Worm (Caenorhabditis elegans) whole organism, mixed stage, embryonic: ENCODE results near the gene F56D1.1.

Experiments
- M03D4.4 ChIP-seq: sonication (generic microtip); optimal IDR thresholded peaks from 2 replicates; lab custom pipeline; 2017; ENCODE audit warnings: mild to moderate bottlenecking, missing genetic modification characterization, missing compliant biosample characterization
- bed-3 ChIP-seq: fragments of 200-800 bp; sonication (Bioruptor generic); optimal IDR thresholded peaks from 3 replicates; lab custom pipeline; 2018; ENCODE audit warnings: mild to moderate bottlenecking, missing genetic modification characterization, moderate library complexity, missing compliant biosample characterization
- blmp-1 ChIP-seq: fragments of 150-350 bp; optimal IDR thresholded peaks from 2 replicates; lab custom pipeline; 2014; ENCODE audit warnings: missing biosample characterization, missing genetic modification characterization
- ces-1 ChIP-seq: fragments of 150-350 bp; optimal IDR thresholded peaks from 2 replicates; lab custom pipeline; 2014; ENCODE audit warnings: missing biosample characterization, missing genetic modification reagents, missing genetic modification characterization
- cnd-1 ChIP-seq: fragments of 200-800 bp; sonication (Bioruptor generic); optimal IDR thresholded peaks from 2 replicates; lab custom pipeline; 2018; ENCODE audit warnings: mild to moderate bottlenecking, missing genetic modification characterization, missing compliant biosample characterization
- drap-1 ChIP-seq: fragments of 200-800 bp; sonication (Bioruptor generic); optimal IDR thresholded peaks from 3 replicates; lab custom pipeline; 2018; ENCODE audit warnings: mild to moderate bottlenecking, missing genetic modification characterization, missing compliant biosample characterization
- elt-1 ChIP-seq: sonication (generic microtip); optimal IDR thresholded peaks from 2 replicates; lab custom pipeline; 2017; ENCODE audit warnings: missing genetic modification characterization, mild to moderate bottlenecking, missing compliant biosample characterization, antibody characterized with exemption, moderate library complexity, borderline replicate concordance; ENCODE audit not compliant: insufficient read depth
- elt-3 ChIP-seq: fragments of 150-350 bp; optimal IDR thresholded peaks from 2 replicates; lab custom pipeline; 2014; ENCODE audit warnings: missing biosample characterization, missing genetic modification characterization
- flh-1 ChIP-seq: fragments of 200-800 bp; sonication (Bioruptor generic); optimal IDR thresholded peaks from 2 replicates; lab custom pipeline; 2018; ENCODE audit warnings: mild to moderate bottlenecking, missing genetic modification characterization, moderate library complexity, missing compliant biosample characterization
- ham-2 ChIP-seq: fragments of 200-800 bp; sonication (Bioruptor generic); optimal IDR thresholded peaks from 2 replicates; lab custom pipeline; 2018; ENCODE audit warnings: mild to moderate bottlenecking, missing genetic modification characterization, missing compliant biosample characterization
- hlh-1 ChIP-seq: fragments of 150-350 bp; optimal IDR thresholded peaks from 2 replicates; lab custom pipeline; 2014; ENCODE audit warnings: missing biosample characterization, missing genetic modification reagents, missing genetic modification characterization
- lin-13 ChIP-seq: fragments of 150-350 bp; optimal IDR thresholded peaks from 2 replicates; lab custom pipeline; 2014; ENCODE audit warnings: missing biosample characterization, missing genetic modification characterization
- lin-32 ChIP-seq: fragments of 200-800 bp; sonication (Bioruptor generic); optimal IDR thresholded peaks from 2 replicates; lab custom pipeline; 2018; ENCODE audit warnings: mild to moderate bottlenecking, missing genetic modification characterization, missing compliant biosample characterization
- lsy-2 ChIP-seq: fragments of 150-350 bp; optimal IDR thresholded peaks from 2 replicates; lab custom pipeline; 2014; ENCODE audit warnings: missing biosample characterization, missing genetic modification characterization
- mls-2 ChIP-seq: sonication (generic microtip); optimal IDR thresholded peaks from 2 replicates; lab custom pipeline; 2016; ENCODE audit warnings: mild to moderate bottlenecking, missing genetic modification characterization, moderate library complexity, missing compliant biosample characterization
- nhr-12 ChIP-seq: fragments of 150-350 bp; optimal IDR thresholded peaks from 2 replicates; lab custom pipeline; 2014; ENCODE audit warnings: missing biosample characterization, missing genetic modification characterization
- nhr-2 ChIP-seq: fragments of 150-350 bp; optimal IDR thresholded peaks from 2 replicates; lab custom pipeline; 2014; ENCODE audit warnings: missing biosample characterization, missing genetic modification characterization
- nhr-237 ChIP-seq: fragments of 150-350 bp; optimal IDR thresholded peaks from 2 replicates; lab custom pipeline; 2014; ENCODE audit warnings: missing biosample characterization, missing genetic modification characterization
- nhr-28 ChIP-seq: fragments of 150-350 bp; optimal IDR thresholded peaks from 2 replicates; lab custom pipeline; 2014; ENCODE audit warnings: missing biosample characterization, missing genetic modification characterization
- nhr-76 ChIP-seq: sonication (generic microtip); optimal IDR thresholded peaks from 2 replicates; lab custom pipeline; 2017; ENCODE audit warnings: missing biosample characterization, missing genetic modification characterization
- sem-2 ChIP-seq: fragments of 200-800 bp; sonication (Bioruptor generic); optimal IDR thresholded peaks from 2 replicates; lab custom pipeline; 2018; ENCODE audit warnings: mild to moderate bottlenecking, missing genetic modification characterization, missing compliant biosample characterization
- snpc-4 ChIP-seq: fragments of 150-350 bp; optimal IDR thresholded peaks from 2 replicates; lab custom pipeline; 2014; ENCODE audit warnings: missing biosample characterization, missing genetic modification characterization
- sptf-1 ChIP-seq: sonication (generic microtip); optimal IDR thresholded peaks from 2 replicates; lab custom pipeline; 2017; ENCODE audit warnings: mild to moderate bottlenecking, missing genetic modification characterization, moderate library complexity, missing compliant biosample characterization
- tbx-8 ChIP-seq: fragments of 200-800 bp; sonication (Bioruptor generic); optimal IDR thresholded peaks from 2 replicates; lab custom pipeline; 2018; ENCODE audit warnings: mild to moderate bottlenecking, missing genetic modification characterization, moderate library complexity, missing compliant biosample characterization
- unc-120 ChIP-seq: sonication (generic microtip); optimal IDR thresholded peaks from 2 replicates; lab custom pipeline; 2017; ENCODE audit warnings: missing genetic modification characterization, missing compliant biosample characterization; ENCODE audit not compliant: poor library complexity, severe bottlenecking
- unc-62 ChIP-seq: fragments of 150-350 bp; optimal IDR thresholded peaks from 2 replicates; lab custom pipeline; 2014; ENCODE audit warnings: missing biosample characterization, missing genetic modification reagents, missing genetic modification characterization
- zip-8 ChIP-seq: fragments of 150-350 bp; optimal IDR thresholded peaks from 2 replicates; lab custom pipeline; 2014; ENCODE audit warnings: missing biosample characterization, missing genetic modification characterization
- ztf-11 ChIP-seq: fragments of 150-350 bp; optimal IDR thresholded peaks from 2 replicates; lab custom pipeline; 2014; ENCODE audit warnings: missing biosample characterization, missing genetic modification characterization

Gene F56D1.1

ce11 chrII:5511417-5512353 lies 33.3 kb downstream of the F56D1.1 start:
- peak; percentile 2 for TF ChIP-seq unc-120 (tag; lab: Kevin White, UChicago)
- peak; percentile 86 for TF ChIP-seq hlh-1 (tag; lab: Kevin White, UChicago)
- no peak for TF ChIP-seq sem-2 (GFP tag; lab: Kevin White, UChicago)
- peak; percentile 67 for TF ChIP-seq ces-1 (GFP tag; lab: Kevin White, UChicago)

- TF ChIP-seq lsy-2 (tag; lab: Kevin White, UChicago), result no peak
- TF ChIP-seq ham-2, result no peak
- no peak for TF ChIP-seq nhr-237 (tag; lab: Kevin White, UChicago)
- no peak for TF ChIP-seq sem-2 (GFP tag; lab: Kevin White, UChicago)
- TF ChIP-seq cnd-1 (tag; lab: Kevin White, UChicago), result no peak
- TF ChIP-seq unc-62 (GFP tag; lab: Kevin White, UChicago), result no peak
- TF ChIP-seq snpc-4 (tag; lab: Kevin White, UChicago), result no peak
- TF ChIP-seq nhr-2 (tag; lab: Kevin White, UChicago), result no peak
- TF ChIP-seq lin-13 (tag; lab: Kevin White, UChicago), result no peak
- TF ChIP-seq bed-3 (GFP tag; lab: Kevin White, UChicago), result no peak
- TF ChIP-seq M03D4.4 (tag; lab: Kevin White, UChicago), result no peak
- no peak for TF ChIP-seq unc-120 (tag; lab: Kevin White, UChicago)
- no peak for TF ChIP-seq nhr-76 (tag; lab: Kevin White, UChicago)
- TF ChIP-seq elt-3 (tag; lab: Kevin White, UChicago), result no peak
- TF ChIP-seq sptf-1 (tag; lab: Kevin White, UChicago), result no peak
- TF ChIP-seq ces-1 (GFP tag; lab: Kevin White, UChicago), result no peak
- TF ChIP-seq zip-8 (tag; lab: Kevin White, UChicago), result no peak
- TF ChIP-seq, all 35 proteins: peak for 0
Measured at ce11 chrII:5512473-5513097, 34.2 kb downstream of the F56D1.1 start.

- TF ChIP-seq bed-3 (GFP tag; lab: Kevin White, UChicago) (no peak), sptf-1 (tag; lab: Kevin White, UChicago) (no peak), nhr-237 (tag; lab: Kevin White, UChicago) (no peak), mls-2 (tag; lab: Kevin White, UChicago) (no peak), snpc-4 (tag; lab: Kevin White, UChicago) (no peak), flh-1 (no peak), M03D4.4 (tag; lab: Kevin White, UChicago) (no peak), ztf-11 (tag; lab: Kevin White, UChicago) (no peak), lin-32 (GFP tag; lab: Kevin White, UChicago) (no peak)
Measured at ce11 chrII:5514846-5515245, 36.4 kb downstream of the F56D1.1 start, which contains the start of gene sahd-1. TSS of gene sahd-1 (minus strand) at chrII:5514945.

- TF ChIP-seq snpc-4 (tag; lab: Kevin White, UChicago) (no peak), mls-2 (tag; lab: Kevin White, UChicago) (no peak), flh-1 (no peak), tbx-8 (GFP tag; lab: Kevin White, UChicago) (no peak), elt-3 (tag; lab: Kevin White, UChicago) (no peak), elt-1 (tag; lab: Kevin White, UChicago) (no peak), nhr-28 (tag; lab: Kevin White, UChicago) (no peak), nhr-12 (no peak)
Measured at ce11 chrII:5515542-5515941, 37.1 kb downstream of the F56D1.1 start, which contains the start of gene ZK177.3. TSS of gene ZK177.3 (plus strand) at chrII:5515842.

ce11 chrII:5517643-5518042 lies 39.2 kb downstream of the F56D1.1 start, which contains the start of gene ZK177.9:
TSS of gene ZK177.9 (minus strand) at chrII:5517743.
- TF ChIP-seq blmp-1 (tag; lab: Kevin White, UChicago) (no peak), drap-1 (GFP tag; lab: Kevin White, UChicago) (no peak), cnd-1 (tag; lab: Kevin White, UChicago) (no peak), lin-13 (tag; lab: Kevin White, UChicago) (no peak), elt-1 (tag; lab: Kevin White, UChicago) (no peak)
- TF ChIP-seq, all 35 proteins: peak for 0
